Worm (Caenorhabditis elegans) whole organism, early embryonic: ENCODE data around the gene golg-2.

ENCODE experiments used
- B0310.2 ChIP-seq: sonication (generic microtip); optimal IDR thresholded peaks from 2 replicates; lab custom pipeline; 2016; ENCODE audit warnings: mild to moderate bottlenecking, missing genetic modification characterization, missing compliant biosample characterization
- F13C5.2 ChIP-seq: sonication (generic microtip); optimal IDR thresholded peaks from 2 replicates; lab custom pipeline; 2017; ENCODE audit warnings: mild to moderate bottlenecking, missing genetic modification characterization, inconsistent platforms, missing compliant biosample characterization
- aly-1 ChIP-seq: sonication (generic microtip); optimal IDR thresholded peaks from 2 replicates; lab custom pipeline; 2016; ENCODE audit warnings: missing genetic modification characterization, missing compliant biosample characterization
- ama-1 ChIP-seq: fragments of 150-350 bp; optimal IDR thresholded peaks from 2 replicates; lab custom pipeline; 2014
- ceh-13 ChIP-seq: fragments of 200-800 bp; sonication (Bioruptor generic); optimal IDR thresholded peaks from 2 replicates; lab custom pipeline; 2018; ENCODE audit warnings: mild to moderate bottlenecking, missing genetic modification characterization, missing compliant biosample characterization
- ceh-36 ChIP-seq: sonication (generic microtip); optimal IDR thresholded peaks from 2 replicates; lab custom pipeline; 2016; ENCODE audit warnings: missing genetic modification characterization, inconsistent platforms, missing compliant biosample characterization
- ets-7 ChIP-seq: sonication (generic microtip); optimal IDR thresholded peaks from 2 replicates; lab custom pipeline; 2016; ENCODE audit warnings: missing genotype, missing genetic modification characterization, missing compliant biosample characterization
- flt-1 ChIP-seq: fragments of 200-800 bp; sonication (Bioruptor generic); IDR thresholded peaks from 2 replicates; pipeline ENCODE4 v1.3.6; 2022; ENCODE audit warnings: missing genetic modification characterization, missing compliant biosample characterization
- hmbx-1 ChIP-seq: sonication (generic microtip); optimal IDR thresholded peaks from 2 replicates; lab custom pipeline; 2016; ENCODE audit warnings: mild to moderate bottlenecking, missing genetic modification characterization, missing compliant biosample characterization
- hmg-4 ChIP-seq: fragments of 200-800 bp; sonication (Bioruptor generic); optimal IDR thresholded peaks from 2 replicates; lab custom pipeline; 2018; ENCODE audit warnings: mild to moderate bottlenecking, missing genetic modification characterization, missing compliant biosample characterization
- hnd-1 ChIP-seq: sonication (generic microtip); optimal IDR thresholded peaks from 2 replicates; lab custom pipeline; 2016; ENCODE audit warnings: missing genetic modification characterization, missing compliant biosample characterization
- pes-1 ChIP-seq: fragments of 200-800 bp; sonication (Bioruptor generic); IDR thresholded peaks from 2 replicates; pipeline ENCODE4 v1.3.6; 2022; ENCODE audit warnings: missing genetic modification reagents, missing genetic modification characterization, missing compliant biosample characterization
- scrt-1 ChIP-seq: fragments of 200-800 bp; sonication (Bioruptor generic); IDR thresholded peaks from 2 replicates; pipeline ENCODE4 v1.3.6; 2022; ENCODE audit warnings: missing genetic modification characterization, missing compliant biosample characterization
- sea-1 ChIP-seq: fragments of 200-800 bp; sonication (Bioruptor generic); conservative IDR thresholded peaks from 2 replicates; pipeline ENCODE4 v1.3.6; 2022; ENCODE audit warnings: missing genetic modification characterization, missing compliant biosample characterization
- tbx-11 ChIP-seq: fragments of 200-800 bp; sonication (Bioruptor generic); IDR thresholded peaks from 2 replicates; pipeline ENCODE4 v1.3.6; 2022; ENCODE audit warnings: missing genetic modification characterization, missing compliant biosample characterization
- tbx-37 ChIP-seq: fragments of 200-800 bp; sonication (Bioruptor generic); conservative IDR thresholded peaks from 2 replicates; pipeline ENCODE4 v1.3.6; 2022; ENCODE audit warnings: missing genetic modification reagents, missing genetic modification characterization, missing compliant biosample characterization
- tra-4 ChIP-seq: sonication (generic microtip); optimal IDR thresholded peaks from 2 replicates; lab custom pipeline; 2017; ENCODE audit warnings: missing genetic modification characterization, missing compliant biosample characterization

The golg-2 gene

ce11 chrII:5039912-5040311 lies at the start of gene golg-2:
Gene golg-2, minus strand, starts transcription at chrII:5040091.
- TF ChIP-seq hmbx-1 (tag; lab: Kevin White, UChicago) (no peak), B0310.2 (tag; lab: Kevin White, UChicago) (no peak), ceh-13 (GFP tag; lab: Kevin White, UChicago) (no peak), ets-7 (tag; lab: Kevin White, UChicago) (no peak)

- no peak for TF ChIP-seq ets-7 (tag; lab: Kevin White, UChicago)
Measured at ce11 chrII:5086143-5086542, 46.3 kb upstream of the golg-2 start.

ce11 chrII:5085450-5085849 lies 45.6 kb upstream of the golg-2 start, which contains the start of gene txt-9:
Gene txt-9, plus strand, starts transcription at chrII:5085785.
- no peak for TF ChIP-seq ama-1
- TF ChIP-seq flt-1 (GFP tag; lab: Robert Waterston, UW) = no peak
- no peak for TF ChIP-seq hmg-4 (GFP tag; lab: Kevin White, UChicago)
- TF ChIP-seq ets-7 (tag; lab: Kevin White, UChicago) = no peak
- TF ChIP-seq scrt-1 (GFP tag; lab: Robert Waterston, UW) = no peak
- TF ChIP-seq ceh-36 = no peak
- no peak for TF ChIP-seq hmbx-1 (tag; lab: Kevin White, UChicago)
- no peak for TF ChIP-seq sea-1 (GFP tag; lab: Robert Waterston, UW)
- TF ChIP-seq tra-4 (tag; lab: Kevin White, UChicago) = no peak

ce11 chrII:5084225-5084624 lies 44.3 kb upstream of the golg-2 start:
- TF ChIP-seq aly-1 (no peak), scrt-1 (GFP tag; lab: Robert Waterston, UW) (no peak), B0310.2 (tag; lab: Kevin White, UChicago) (no peak), tra-4 (tag; lab: Kevin White, UChicago) (no peak), tbx-11 (GFP tag; lab: Robert Waterston, UW) (no peak), flt-1 (GFP tag; lab: Robert Waterston, UW) (no peak), hmg-4 (GFP tag; lab: Kevin White, UChicago) (no peak), tbx-37 (GFP tag; lab: Robert Waterston, UW) (no peak), ceh-13 (GFP tag; lab: Kevin White, UChicago) (no peak)

ce11 chrII:5083341-5083740 lies 43.5 kb upstream of the golg-2 start, which contains the start of gene C04G6.4:
Gene C04G6.4, minus strand, starts transcription at chrII:5083441.
- TF ChIP-seq ets-7 (tag; lab: Kevin White, UChicago) (no peak), B0310.2 (tag; lab: Kevin White, UChicago) (no peak), ama-1 (no peak), hnd-1 (tag; lab: Kevin White, UChicago) (no peak), ceh-36 (no peak), pes-1 (GFP tag; lab: Robert Waterston, UW) (no peak), F13C5.2 (no peak), aly-1 (no peak), tra-4 (tag; lab: Kevin White, UChicago) (no peak), tbx-11 (GFP tag; lab: Robert Waterston, UW) (no peak), tbx-37 (GFP tag; lab: Robert Waterston, UW) (no peak), flt-1 (GFP tag; lab: Robert Waterston, UW) (no peak), hmbx-1 (tag; lab: Kevin White, UChicago) (no peak)

- TF ChIP-seq tbx-11 (GFP tag; lab: Robert Waterston, UW) (no peak), aly-1 (no peak), tra-4 (tag; lab: Kevin White, UChicago) (no peak), B0310.2 (tag; lab: Kevin White, UChicago) (no peak), hnd-1 (tag; lab: Kevin White, UChicago) (no peak), scrt-1 (GFP tag; lab: Robert Waterston, UW) (no peak), ets-7 (tag; lab: Kevin White, UChicago) (no peak), ama-1 (no peak), pes-1 (GFP tag; lab: Robert Waterston, UW) (no peak), F13C5.2 (no peak), ceh-36 (no peak), tbx-37 (GFP tag; lab: Robert Waterston, UW) (no peak), sea-1 (GFP tag; lab: Robert Waterston, UW) (no peak), hmg-4 (GFP tag; lab: Kevin White, UChicago) (no peak), hmbx-1 (tag; lab: Kevin White, UChicago) (no peak), ceh-13 (GFP tag; lab: Kevin White, UChicago) (no peak), flt-1 (GFP tag; lab: Robert Waterston, UW) (no peak)
Measured at ce11 chrII:5081124-5081913, 41.4 kb upstream of the golg-2 start, which contains the start of gene dsh-2. Gene dsh-2, minus strand, starts transcription at chrII:5081174.

ce11 chrII:5071265-5071664 lies 31.4 kb upstream of the golg-2 start, which contains the start of gene C27A2.7:
Gene C27A2.7, minus strand, starts transcription at chrII:5071365.
- no peak for TF ChIP-seq ceh-13 (GFP tag; lab: Kevin White, UChicago)
- no peak for TF ChIP-seq aly-1
- TF ChIP-seq hnd-1 (tag; lab: Kevin White, UChicago) = no peak
- TF ChIP-seq ceh-36 = no peak
- TF ChIP-seq F13C5.2 = no peak
- TF ChIP-seq pes-1 (GFP tag; lab: Robert Waterston, UW) = no peak

- TF ChIP-seq tra-4 (tag; lab: Kevin White, UChicago) = no peak
- TF ChIP-seq tbx-37 (GFP tag; lab: Robert Waterston, UW) = no peak
- no peak for TF ChIP-seq ama-1
Measured at ce11 chrII:5069525-5069924, 29.6 kb upstream of the golg-2 start, which contains the start of gene idpb-2. Gene idpb-2, minus strand, starts transcription at chrII:5069625.
